Fruit fly (Drosophila melanogaster): ENCODE data around the gene jar.
A peak's percentile ranks its signal among the peaks of the same experiment; 100 is the strongest.

The jar gene

dm6 chr3R:24272775-24273290 lies 1.8 kb upstream of the jar start, which contains the start of gene Orct2 (continued):
- TF ChIP-seq h (optimal IDR thresholded peaks at IDR 0.05) (no peak), CG11398 (GFP tag; optimal IDR thresholded peaks at IDR 0.05) (no peak), br (optimal IDR thresholded peaks at IDR 0.05) (no peak), CG18476 (GFP tag; optimal IDR thresholded peaks at IDR 0.05) (no peak), Six4 (GFP tag; optimal IDR thresholded peaks at IDR 0.05) (no peak), pzg (GFP tag; optimal IDR thresholded peaks at IDR 0.05) (peak; percentile 9), CG31388 (GFP tag; optimal IDR thresholded peaks at IDR 0.05) (no peak), CG8478 (optimal IDR thresholded peaks at IDR 0.05) (no peak), CG10543 (GFP tag; optimal IDR thresholded peaks at IDR 0.05) (peak; percentile 88), gcm (GFP tag; optimal IDR thresholded peaks at IDR 0.05) (no peak), CG17359 (tag; optimal IDR thresholded peaks at IDR 0.05) (no peak), pita (GFP tag; optimal IDR thresholded peaks at IDR 0.05) (no peak), tap (tag; optimal IDR thresholded peaks at IDR 0.05) (no peak), CG15696 (tag; optimal IDR thresholded peaks at IDR 0.05) (peak; percentile 16), Nf-YA (GFP tag; IDR thresholded peaks at IDR 0.05) (no peak), sc (optimal IDR thresholded peaks at IDR 0.05) (no peak), sc (GFP tag; optimal IDR thresholded peaks at IDR 0.05) (no peak), CG6689 (GFP tag; IDR thresholded peaks at IDR 0.05) (no peak), CG33557 (GFP tag; optimal IDR thresholded peaks at IDR 0.05) (no peak), peb (GFP tag; IDR thresholded peaks at IDR 0.05) (no peak), z (GFP tag; IDR thresholded peaks at IDR 0.05) (0 out of 3 replicates have a peak, but pooled peaks have one; percentile 5), sob (GFP tag; IDR thresholded peaks at IDR 0.05) (no peak), CG34224 (GFP tag; IDR thresholded peaks at IDR 0.05; ENCODE audit: partially characterized antibody) (peak; percentile 24; the same call in 1 of the 3 replicates), ems (GFP tag; optimal IDR thresholded peaks at IDR 0.05) (no peak), tgo (GFP tag; IDR thresholded peaks at IDR 0.05) (no peak), salm (tag; optimal IDR thresholded peaks at IDR 0.05) (no peak), sna (GFP tag; IDR thresholded peaks at IDR 0.05; ENCODE audit: partially characterized antibody) (no peak), CG17186 (GFP tag; optimal IDR thresholded peaks at IDR 0.05) (no peak), CG12942 (GFP tag; optimal IDR thresholded peaks at IDR 0.05) (no peak), shn (GFP tag; optimal IDR thresholded peaks at IDR 0.05) (peak; percentile 2), Abd-B (GFP tag; optimal IDR thresholded peaks at IDR 0.05) (no peak), hb (GFP tag; IDR thresholded peaks at IDR 0.05; ENCODE audit: partially characterized antibody) (no peak), mirr (GFP tag; optimal IDR thresholded peaks at IDR 0.05) (peak; percentile 82), esg (GFP tag; conservative IDR thresholded peaks at IDR 0.05) (no peak), Lpt (GFP tag; optimal IDR thresholded peaks at IDR 0.05) (no peak), CG12299 (tag; optimal IDR thresholded peaks at IDR 0.05) (no peak), CG4282 (GFP tag; optimal IDR thresholded peaks at IDR 0.05) (no peak), pum (GFP tag; optimal IDR thresholded peaks at IDR 0.05) (no peak), HmgZ (tag; optimal IDR thresholded peaks at IDR 0.05) (no peak), Lhr (GFP tag; optimal IDR thresholded peaks at IDR 0.05) (no peak), twi (tag; optimal IDR thresholded peaks at IDR 0.05) (peak; percentile 62), CG11247 (GFP tag; IDR thresholded peaks at IDR 0.05) (no peak), chm (GFP tag; IDR thresholded peaks at IDR 0.05) (no peak; the same call in 1 of the 2 replicates), CG15269 (tag; optimal IDR thresholded peaks at IDR 0.05) (peak; percentile 15), CG17568 (GFP tag; optimal IDR thresholded peaks at IDR 0.05) (no peak), CG1792 (GFP tag; optimal IDR thresholded peaks at IDR 0.05) (no peak), tin (GFP tag; optimal IDR thresholded peaks at IDR 0.05) (no peak), CG6175 (GFP tag; IDR thresholded peaks at IDR 0.05) (no peak), dan (GFP tag; IDR thresholded peaks at IDR 0.05) (no peak), wdn (GFP tag; IDR thresholded peaks at IDR 0.05) (no peak), gce (GFP tag; IDR thresholded peaks at IDR 0.05) (0 out of 3 replicates have a peak, but pooled peaks have one; percentile 43), CG12659 (GFP tag; optimal IDR thresholded peaks at IDR 0.05) (peak; percentile 1), CG9727 (GFP tag; optimal IDR thresholded peaks at IDR 0.05) (peak; percentile 15)

Data from whole organism, embryonic.